Worm (Caenorhabditis elegans) whole organism, young adult: Measurements from ENCODE around the gene nhr-13.

Experiments used
- B0019.2 ChIP-seq: fragments of 200-800 bp; sonication (Bioruptor generic); conservative IDR thresholded peaks from 2 replicates; pipeline ENCODE4 v1.3.6; 2022; ENCODE audit warnings: missing genetic modification reagents, missing genetic modification characterization, missing compliant biosample characterization
- C06A6.2 ChIP-seq: fragments of 200-800 bp; sonication (Bioruptor generic); conservative IDR thresholded peaks from 2 replicates; pipeline ENCODE4 v1.3.6; 2022; ENCODE audit warnings: missing genetic modification characterization, missing compliant biosample characterization
- F10E7.11 ChIP-seq: sonication (generic microtip); optimal IDR thresholded peaks from 2 replicates; lab custom pipeline; 2017; ENCODE audit warnings: mild to moderate bottlenecking, missing genetic modification characterization, moderate library complexity, missing compliant biosample characterization
- F37B4.10 ChIP-seq: fragments of 200-800 bp; sonication (Bioruptor generic); IDR thresholded peaks from 2 replicates; pipeline ENCODE4 v1.3.6; 2022; ENCODE audit warnings: missing genetic modification characterization, missing compliant biosample characterization
- F52B5.7 ChIP-seq: sonication (generic microtip); optimal IDR thresholded peaks from 2 replicates; lab custom pipeline; 2016; ENCODE audit warnings: mild to moderate bottlenecking, missing genetic modification characterization, missing compliant biosample characterization
- F55B11.4 ChIP-seq: sonication (generic microtip); optimal IDR thresholded peaks from 2 replicates; lab custom pipeline; 2016; ENCODE audit warnings: missing compliant biosample characterization, missing genetic modification characterization, borderline replicate concordance; ENCODE audit not compliant: insufficient read depth
- T26A5.8 ChIP-seq: sonication (generic microtip); optimal IDR thresholded peaks from 2 replicates; lab custom pipeline; 2016; ENCODE audit warnings: missing genetic modification characterization, missing compliant biosample characterization
- Y53F4B.3 ChIP-seq: fragments of 200-800 bp; sonication (Bioruptor generic); IDR thresholded peaks from 2 replicates; pipeline ENCODE4 v1.3.6; 2022; ENCODE audit warnings: missing genetic modification reagents, missing genetic modification characterization, missing compliant biosample characterization
- attf-5 ChIP-seq: fragments of 200-800 bp; sonication (Bioruptor generic); optimal IDR thresholded peaks from 2 replicates; lab custom pipeline; 2018; ENCODE audit warnings: mild to moderate bottlenecking, missing genetic modification characterization, missing compliant biosample characterization
- die-1 ChIP-seq: sonication (generic microtip); optimal IDR thresholded peaks from 2 replicates; lab custom pipeline; 2016; ENCODE audit warnings: missing genotype, mild to moderate bottlenecking, missing genetic modification characterization, missing compliant biosample characterization
- dox-1 ChIP-seq: fragments of 200-800 bp; sonication (Bioruptor generic); IDR thresholded peaks from 2 replicates; pipeline ENCODE4 v1.3.6; 2022; ENCODE audit warnings: missing genetic modification reagents, missing genetic modification characterization, missing compliant biosample characterization
- dpff-1 ChIP-seq: sonication (generic microtip); optimal IDR thresholded peaks from 2 replicates; lab custom pipeline; 2017; ENCODE audit warnings: mild to moderate bottlenecking, missing genetic modification characterization, missing compliant biosample characterization
- ekl-4 ChIP-seq: fragments of 200-800 bp; sonication (Bioruptor generic); IDR thresholded peaks from 2 replicates; pipeline ENCODE4 v1.3.6; 2022; ENCODE audit warnings: missing genetic modification reagents, missing genetic modification characterization, missing compliant biosample characterization
- him-1 ChIP-seq: sonication (generic microtip); optimal IDR thresholded peaks from 2 replicates; lab custom pipeline; 2016; ENCODE audit warnings: missing genotype, missing genetic modification reagents, missing genetic modification characterization, missing compliant biosample characterization
- hmg-1.2 ChIP-seq: fragments of 200-800 bp; sonication (Bioruptor generic); IDR thresholded peaks from 2 replicates; pipeline ENCODE4 v1.3.6; 2022; ENCODE audit warnings: missing genetic modification reagents, missing genetic modification characterization, missing compliant biosample characterization
- hmg-20 ChIP-seq: fragments of 200-800 bp; sonication (Bioruptor generic); IDR thresholded peaks from 2 replicates; pipeline ENCODE4 v1.3.6; 2022; ENCODE audit warnings: missing genetic modification reagents, missing genetic modification characterization, missing compliant biosample characterization
- lin-26 ChIP-seq: fragments of 200-800 bp; sonication (Bioruptor generic); IDR thresholded peaks from 2 replicates; pipeline ENCODE4 v1.3.6; 2022; ENCODE audit warnings: missing genetic modification reagents, missing genetic modification characterization, missing compliant biosample characterization
- lin-35 ChIP-seq, 3 experiments: fragments of 150-350 bp in 2 of 3; sonication (generic microtip) in 1 of 3; optimal IDR thresholded peaks; 2 replicates each; lab custom pipeline; 2014 to 2018; ENCODE audit warnings: missing biosample characterization in 3 of 3, missing genetic modification characterization in 3 of 3, missing genetic modification reagents in 3 of 3
- lin-40 ChIP-seq: sonication (generic microtip); optimal IDR thresholded peaks from 2 replicates; lab custom pipeline; 2016; ENCODE audit warnings: missing genetic modification characterization, mild to moderate bottlenecking, missing compliant biosample characterization, missing genotype, missing genetic modification reagents
- mxl-1 ChIP-seq: sonication (generic microtip); optimal IDR thresholded peaks from 2 replicates; lab custom pipeline; 2016; ENCODE audit warnings: missing genetic modification characterization, missing compliant biosample characterization
- nfyb-1 ChIP-seq: fragments of 200-800 bp; sonication (Bioruptor generic); IDR thresholded peaks from 2 replicates; pipeline ENCODE4 v1.3.6; 2022; ENCODE audit warnings: missing genetic modification reagents, missing genetic modification characterization, missing compliant biosample characterization
- nhr-120 ChIP-seq: fragments of 200-800 bp; sonication (Bioruptor generic); IDR thresholded peaks from 2 replicates; pipeline ENCODE4 v1.3.6; 2022; ENCODE audit warnings: missing genetic modification characterization, missing compliant biosample characterization
- nhr-179 ChIP-seq: sonication (generic microtip); optimal IDR thresholded peaks from 2 replicates; lab custom pipeline; 2016; ENCODE audit warnings: mild to moderate bottlenecking, missing genetic modification characterization, missing compliant biosample characterization
- nhr-80 ChIP-seq: sonication (generic microtip); optimal IDR thresholded peaks from 2 replicates; lab custom pipeline; 2016; ENCODE audit warnings: missing genetic modification characterization, missing compliant biosample characterization
- nhr-90 ChIP-seq: sonication (generic microtip); optimal IDR thresholded peaks from 2 replicates; lab custom pipeline; 2016; ENCODE audit warnings: missing genotype, mild to moderate bottlenecking, missing genetic modification characterization, missing compliant biosample characterization
- rcor-1 ChIP-seq: fragments of 200-800 bp; sonication (Bioruptor generic); IDR thresholded peaks from 2 replicates; pipeline ENCODE4 v1.3.6; 2022; ENCODE audit warnings: missing genetic modification reagents, missing genetic modification characterization, missing compliant biosample characterization
- rec-8 ChIP-seq, 2 experiments: sonication (generic microtip); optimal IDR thresholded peaks; 2 replicates each; lab custom pipeline; 2016; ENCODE audit warnings: mild to moderate bottlenecking in 2 of 2, missing genetic modification characterization in 2 of 2, missing genetic modification reagents in 2 of 2, missing genotype in 2 of 2, missing biosample characterization in 1 of 2, missing compliant biosample characterization in 1 of 2, moderate library complexity in 1 of 2
- repo-1 ChIP-seq: sonication (generic microtip); optimal IDR thresholded peaks from 2 replicates; lab custom pipeline; 2017; ENCODE audit warnings: mild to moderate bottlenecking, missing genetic modification characterization, missing compliant biosample characterization
- rpc-1 ChIP-seq, 2 experiments: fragments of 150-350 bp in 1 of 2; sonication (generic microtip) in 1 of 2; optimal IDR thresholded peaks; 2 replicates each; lab custom pipeline; 2014 to 2018; ENCODE audit warnings: missing biosample characterization in 1 of 2, missing genetic modification characterization in 1 of 2, missing genetic modification reagents in 1 of 2, missing genotype in 1 of 2
- sea-2 ChIP-seq: fragments of 200-800 bp; sonication (Bioruptor generic); IDR thresholded peaks from 2 replicates; pipeline ENCODE4 v1.3.6; 2022; ENCODE audit warnings: missing genetic modification characterization, missing compliant biosample characterization
- somi-1 ChIP-seq: fragments of 200-800 bp; sonication (Bioruptor generic); optimal IDR thresholded peaks from 2 replicates; lab custom pipeline; 2018; ENCODE audit warnings: mild to moderate bottlenecking, missing genetic modification characterization, missing compliant biosample characterization
- tbx-9 ChIP-seq: sonication (generic microtip); optimal IDR thresholded peaks from 2 replicates; lab custom pipeline; 2016; ENCODE audit warnings: borderline replicate concordance, missing genetic modification characterization, inconsistent platforms, missing compliant biosample characterization
- unc-130 ChIP-seq: sonication (generic microtip); optimal IDR thresholded peaks from 2 replicates; lab custom pipeline; 2016; ENCODE audit warnings: missing genetic modification reagents, missing genetic modification characterization, missing compliant biosample characterization
- xnd-1 ChIP-seq: sonication (generic microtip); optimal IDR thresholded peaks from 2 replicates; lab custom pipeline; 2016; ENCODE audit warnings: missing genotype, missing genetic modification reagents, missing genetic modification characterization, missing compliant biosample characterization
- zfh-2 ChIP-seq: fragments of 200-800 bp; sonication (Bioruptor generic); conservative IDR thresholded peaks from 2 replicates; pipeline ENCODE4 v1.3.6; 2022; ENCODE audit warnings: missing genetic modification reagents, missing genetic modification characterization, missing compliant biosample characterization
- ztf-18 ChIP-seq: sonication (generic microtip); optimal IDR thresholded peaks from 2 replicates; lab custom pipeline; 2016; ENCODE audit warnings: missing genotype, mild to moderate bottlenecking, missing genetic modification characterization, missing compliant biosample characterization
- ztf-22 ChIP-seq: fragments of 200-800 bp; sonication (Bioruptor generic); optimal IDR thresholded peaks from 2 replicates; lab custom pipeline; 2018; ENCODE audit warnings: mild to moderate bottlenecking, missing genetic modification characterization, moderate library complexity, missing compliant biosample characterization
- ztf-3 ChIP-seq: fragments of 200-800 bp; sonication (Bioruptor generic); optimal IDR thresholded peaks from 2 replicates; lab custom pipeline; 2018; ENCODE audit warnings: mild to moderate bottlenecking, missing genetic modification characterization, missing compliant biosample characterization

nhr-13 gene

ce11 chrV:2206181-2206580 is 13.9 kb downstream of the nhr-13 start, which contains the start of gene srt-40:
Gene srt-40, minus strand, starts transcription at chrV:2206281.
- TF ChIP-seq attf-5 (GFP tag; lab: Kevin White, UChicago): no peak
- TF ChIP-seq repo-1 (tag; lab: Kevin White, UChicago): no peak
- TF ChIP-seq lin-35 (GFP tag; optimal IDR thresholded peaks at IDR 0.05; lab: Kevin White, UChicago): no peak
- no peak for TF ChIP-seq Y53F4B.3
- no peak for TF ChIP-seq him-1 (tag; lab: Kevin White, UChicago)
- TF ChIP-seq somi-1 (GFP tag; lab: Kevin White, UChicago): no peak
- TF ChIP-seq rpc-1 (optimal IDR thresholded peaks at IDR 0.05; lab: Kevin White, UChicago): no peak
- no peak for TF ChIP-seq rpc-1 (tag; optimal IDR thresholded peaks at IDR 0.05; lab: Kevin White, UChicago)
- no peak for TF ChIP-seq ztf-3 (GFP tag; lab: Kevin White, UChicago)
- no peak for TF ChIP-seq B0019.2
- TF ChIP-seq sea-2: no peak
- no peak for TF ChIP-seq mxl-1 (tag; lab: Kevin White, UChicago)
- no peak for TF ChIP-seq T26A5.8 (tag; lab: Kevin White, UChicago)
- no peak for TF ChIP-seq F10E7.11 (tag; lab: Kevin White, UChicago)
- no peak for TF ChIP-seq nhr-90 (tag; lab: Kevin White, UChicago)
- no peak for TF ChIP-seq ztf-22 (GFP tag; lab: Kevin White, UChicago)
- TF ChIP-seq lin-40 (tag; lab: Kevin White, UChicago): no peak
- no peak for TF ChIP-seq ztf-18 (tag; lab: Kevin White, UChicago)
- TF ChIP-seq ekl-4 (GFP tag; lab: Robert Waterston, UW): no peak
- no peak for TF ChIP-seq tbx-9
- no peak for TF ChIP-seq dox-1

ce11 chrV:2206801-2207200 is 14.5 kb downstream of the nhr-13 start, which contains the start of gene svh-11:
Gene svh-11, plus strand, starts transcription at chrV:2207101.
- TF ChIP-seq F52B5.7 (tag; lab: Kevin White, UChicago) (no peak), F37B4.10 (GFP tag; lab: Robert Waterston, UW) (no peak), nhr-120 (GFP tag; lab: Robert Waterston, UW) (no peak), F55B11.4 (tag; lab: Kevin White, UChicago) (no peak), nhr-179 (tag; lab: Kevin White, UChicago) (no peak), die-1 (tag; lab: Kevin White, UChicago) (no peak), xnd-1 (tag; lab: Kevin White, UChicago) (no peak), nhr-80 (tag; lab: Kevin White, UChicago) (no peak), unc-130 (GFP tag; lab: Kevin White, UChicago) (no peak), lin-26 (GFP tag; lab: Robert Waterston, UW) (no peak), sea-2 (no peak), rec-8 (tag; optimal IDR thresholded peaks at IDR 0.05; lab: Kevin White, UChicago) (no peak), hmg-20 (no peak), C06A6.2 (GFP tag; lab: Robert Waterston, UW) (no peak), lin-35 (GFP tag; optimal IDR thresholded peaks at IDR 0.05; lab: Kevin White, UChicago) (no peak), hmg-1.2 (GFP tag; lab: Robert Waterston, UW) (no peak)

ce11 chrV:2207527-2207926 is 15.2 kb downstream of the nhr-13 start:
- TF ChIP-seq dpff-1: no peak
- TF ChIP-seq nfyb-1: 0 out of 2 replicates have a peak, but pooled peaks have one; percentile 34
- TF ChIP-seq rcor-1 (GFP tag; lab: Robert Waterston, UW): no peak
- TF ChIP-seq zfh-2 (GFP tag; lab: Robert Waterston, UW): no peak
